Worm (Caenorhabditis elegans): ENCODE data around the gene mlc-7.

mlc-7 gene

DNA sequence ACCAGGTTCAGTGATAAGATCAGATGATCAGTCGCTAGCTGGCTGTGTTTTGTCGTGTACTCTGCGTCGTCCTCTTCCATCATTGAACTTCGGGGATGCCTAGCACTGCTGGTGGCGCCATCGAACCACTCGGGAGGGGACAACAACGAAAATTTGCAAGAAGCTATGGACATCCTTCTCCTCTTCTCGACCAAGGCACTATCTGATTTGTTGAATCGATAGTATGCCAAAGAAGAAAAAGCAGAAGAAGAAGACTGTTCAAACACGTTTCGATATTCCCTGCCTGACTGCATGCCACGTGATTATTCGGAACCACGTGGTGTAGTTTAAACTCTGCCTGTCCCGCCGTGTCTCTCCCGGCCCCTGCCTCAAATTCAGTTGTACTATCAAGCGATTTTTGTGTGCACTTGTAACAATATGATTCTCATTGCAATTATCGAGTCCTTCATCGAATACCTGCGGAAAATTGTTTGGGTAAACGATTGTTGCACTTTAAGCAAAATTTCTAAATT is 31.9 kb upstream of the mlc-7 start:
- TF ChIP-seq elt-2 (tag; optimal IDR thresholded peaks at IDR 0.05) (no peak), aly-2 (tag; optimal IDR thresholded peaks at IDR 0.05) (no peak), egl-5 (tag; optimal IDR thresholded peaks at IDR 0.05) (no peak), fkh-2 (tag; optimal IDR thresholded peaks at IDR 0.05) (no peak), ceh-82 (tag; optimal IDR thresholded peaks at IDR 0.05) (no peak), ztf-11 (tag; optimal IDR thresholded peaks at IDR 0.05) (no peak), fkh-10 (GFP tag; optimal IDR thresholded peaks at IDR 0.05) (no peak), jun-1 (tag; optimal IDR thresholded peaks at IDR 0.05) (peak; percentile 45), nhr-11 (tag; optimal IDR thresholded peaks at IDR 0.05) (no peak), unc-62 (GFP tag; optimal IDR thresholded peaks at IDR 0.05) (no peak), nhr-76 (tag; optimal IDR thresholded peaks at IDR 0.05) (no peak), mdl-1 (tag; optimal IDR thresholded peaks at IDR 0.05) (peak; percentile 13), hmg-11 (tag; optimal IDR thresholded peaks at IDR 0.05) (peak; percentile 5), nhr-43 (tag; optimal IDR thresholded peaks at IDR 0.05; ENCODE audit: poor library complexity, severe bottlenecking) (peak; percentile 73), lin-39 (tag; optimal IDR thresholded peaks at IDR 0.05) (no peak), nhr-67 (tag; optimal IDR thresholded peaks at IDR 0.05) (no peak), eor-1 (tag; optimal IDR thresholded peaks at IDR 0.05) (no peak), pqm-1 (tag; optimal IDR thresholded peaks at IDR 0.05) (no peak), nhr-237 (tag; optimal IDR thresholded peaks at IDR 0.05) (no peak), nhr-77 (tag; optimal IDR thresholded peaks at IDR 0.05) (no peak), R02D3.7 (tag; optimal IDR thresholded peaks at IDR 0.05) (no peak), mml-1 (tag; optimal IDR thresholded peaks at IDR 0.05) (no peak), nfya-1 (tag; optimal IDR thresholded peaks at IDR 0.05; ENCODE audit: insufficient read depth) (no peak), nhr-25 (tag; optimal IDR thresholded peaks at IDR 0.05) (peak; percentile 72), ztf-4 (tag; optimal IDR thresholded peaks at IDR 0.05) (no peak), lin-15B (tag; optimal IDR thresholded peaks at IDR 0.05) (no peak), sea-2 (GFP tag; optimal IDR thresholded peaks at IDR 0.05) (no peak), lsy-12 (tag; optimal IDR thresholded peaks at IDR 0.05) (peak; percentile 60), snpc-4 (tag; optimal IDR thresholded peaks at IDR 0.05) (no peak), ceh-9 (tag; optimal IDR thresholded peaks at IDR 0.05) (no peak), ceh-28 (tag; optimal IDR thresholded peaks at IDR 0.05) (no peak), nhr-28 (tag; optimal IDR thresholded peaks at IDR 0.05) (no peak), pha-4 (tag; optimal IDR thresholded peaks at IDR 0.05) (no peak), fos-1 (tag; optimal IDR thresholded peaks at IDR 0.05) (no peak), daf-12 (tag; optimal IDR thresholded peaks at IDR 0.05) (no peak), nhr-12 (tag; optimal IDR thresholded peaks at IDR 0.05) (no peak), tbx-2 (tag; optimal IDR thresholded peaks at IDR 0.05) (peak; percentile 29), ama-1 (optimal IDR thresholded peaks at IDR 0.05) (peak; percentile 54), skn-1 (tag; optimal IDR thresholded peaks at IDR 0.05) (no peak), unc-39 (tag; optimal IDR thresholded peaks at IDR 0.05) (no peak), elt-1 (tag; optimal IDR thresholded peaks at IDR 0.05) (peak; percentile 30), nhr-23 (tag; optimal IDR thresholded peaks at IDR 0.05) (peak; percentile 31), elt-3 (tag; optimal IDR thresholded peaks at IDR 0.05) (no peak)

DNA sequence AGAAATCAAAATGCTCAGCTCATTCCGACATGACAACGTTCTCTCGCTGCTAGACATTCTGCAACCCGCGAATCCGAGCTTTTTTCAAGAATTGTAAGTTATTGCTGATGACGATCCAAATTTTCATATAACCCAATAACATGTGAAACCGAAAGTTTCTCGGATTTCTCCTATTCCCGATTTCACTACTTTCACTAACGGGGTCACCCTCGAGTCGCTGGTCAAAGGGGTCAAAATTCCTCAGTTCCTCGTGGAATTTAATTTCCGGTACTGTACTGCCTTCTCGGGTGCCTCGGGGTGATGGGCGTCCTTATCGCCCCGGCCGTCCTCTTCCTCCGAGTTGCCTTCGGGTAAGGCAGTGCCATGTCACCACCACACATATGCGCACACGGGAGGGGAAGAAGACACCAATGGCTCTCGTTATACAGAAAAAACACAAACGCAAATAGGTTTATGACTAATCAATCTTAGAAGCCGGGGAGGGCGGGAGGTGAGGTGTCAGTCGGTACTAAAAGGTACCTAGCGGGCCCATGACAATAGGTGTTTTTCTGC is 31.0 kb upstream of the mlc-7 start:
- no peak for TF ChIP-seq fkh-2 (tag; optimal IDR thresholded peaks at IDR 0.05)
- no peak for TF ChIP-seq ama-1 (optimal IDR thresholded peaks at IDR 0.05)
- no peak for TF ChIP-seq sea-2 (GFP tag; optimal IDR thresholded peaks at IDR 0.05)
- no peak for TF ChIP-seq nhr-12 (tag; optimal IDR thresholded peaks at IDR 0.05)
- TF ChIP-seq snpc-4 (tag; optimal IDR thresholded peaks at IDR 0.05) = no peak
- no peak for TF ChIP-seq ztf-11 (tag; optimal IDR thresholded peaks at IDR 0.05)
- TF ChIP-seq pqm-1 (tag; optimal IDR thresholded peaks at IDR 0.05) = no peak
- no peak for TF ChIP-seq elt-3 (tag; optimal IDR thresholded peaks at IDR 0.05)
- no peak for TF ChIP-seq nhr-237 (tag; optimal IDR thresholded peaks at IDR 0.05)
- peak; percentile 16 for TF ChIP-seq tbx-2 (tag; optimal IDR thresholded peaks at IDR 0.05)
- peak; percentile 63 for TF ChIP-seq nhr-23 (tag; optimal IDR thresholded peaks at IDR 0.05)
